Fruit fly (Drosophila melanogaster): ENCODE measurements around the gene CG33080.

CG33080 gene

dm6 chrX:5737676-5738220, 20.2 kb upstream of the CG33080 start, which contains the start of gene Snx27 (continued):
- TF ChIP-seq CG1024 (GFP tag; IDR thresholded peaks at IDR 0.05) (no peak), CG9932 (GFP tag; IDR thresholded peaks at IDR 0.05) (peak; percentile 92), inv (GFP tag; IDR thresholded peaks at IDR 0.05; ENCODE audit: partially characterized antibody) (peak; percentile 99), CG10321 (GFP tag; IDR thresholded peaks at IDR 0.05) (no peak), stc (GFP tag; IDR thresholded peaks at IDR 0.05) (no peak), CG30020 (tag; optimal IDR thresholded peaks at IDR 0.05) (peak; percentile 42), CG3726 (GFP tag; IDR thresholded peaks at IDR 0.05) (no peak), lov (optimal IDR thresholded peaks at IDR 0.05) (no peak), lov (GFP tag; IDR thresholded peaks at IDR 0.05) (no peak), Nf-YA (GFP tag; IDR thresholded peaks at IDR 0.05) (no peak), cato (GFP tag; optimal IDR thresholded peaks at IDR 0.05; ENCODE audit: borderline replicate concordance) (no peak), Rx (GFP tag; IDR thresholded peaks at IDR 0.05) (no peak), Kr (GFP tag; optimal IDR thresholded peaks at IDR 0.05) (no peak), chm (GFP tag; IDR thresholded peaks at IDR 0.05) (peak; percentile 67), Trl (optimal IDR thresholded peaks at IDR 0.05) (no peak), Trl (GFP tag; optimal IDR thresholded peaks at IDR 0.05) (peak; percentile 70), CG9215 (GFP tag; IDR thresholded peaks at IDR 0.05) (no peak; the same call in 1 of the 2 replicates), CG2202 (tag; optimal IDR thresholded peaks at IDR 0.05) (peak; percentile 13), CG3163 (GFP tag; optimal IDR thresholded peaks at IDR 0.05) (peak; percentile 44), GATAe (GFP tag; conservative IDR thresholded peaks at IDR 0.05) (no peak), Jarid2 (GFP tag; optimal IDR thresholded peaks at IDR 0.05) (peak; percentile 78), Doc2 (GFP tag; IDR thresholded peaks at IDR 0.05) (no peak), B-H1 (GFP tag; IDR thresholded peaks at IDR 0.05) (no peak), CG2678 (tag; optimal IDR thresholded peaks at IDR 0.05) (peak; percentile 11), CG10431 (GFP tag; optimal IDR thresholded peaks at IDR 0.05) (peak; percentile 46), CG10565 (GFP tag; optimal IDR thresholded peaks at IDR 0.05) (no peak), da (GFP tag; optimal IDR thresholded peaks at IDR 0.05) (no peak), en (GFP tag; optimal IDR thresholded peaks at IDR 0.05) (no peak), NfI (GFP tag; optimal IDR thresholded peaks at IDR 0.05) (peak; percentile 54), tx (GFP tag; optimal IDR thresholded peaks at IDR 0.05) (peak; percentile 6), psq (GFP tag; optimal IDR thresholded peaks at IDR 0.05) (no peak), CG10147 (GFP tag; optimal IDR thresholded peaks at IDR 0.05) (no peak), HmgZ (tag; optimal IDR thresholded peaks at IDR 0.05) (peak; percentile 82), cad (GFP tag; optimal IDR thresholded peaks at IDR 0.05) (no peak), CG1792 (GFP tag; optimal IDR thresholded peaks at IDR 0.05) (peak; percentile 32), HHEX (GFP tag; optimal IDR thresholded peaks at IDR 0.05) (no peak), CG3847 (GFP tag; IDR thresholded peaks at IDR 0.05) (peak; percentile 87), maf-S (GFP tag; optimal IDR thresholded peaks at IDR 0.05) (peak; percentile 57), toy (GFP tag; IDR thresholded peaks at IDR 0.05) (no peak), Blimp-1 (GFP tag; optimal IDR thresholded peaks at IDR 0.05) (peak; percentile 93), CG1603 (tag; optimal IDR thresholded peaks at IDR 0.05) (peak; percentile 94), Sry-β (GFP tag; optimal IDR thresholded peaks at IDR 0.05) (no peak), Side (GFP tag; optimal IDR thresholded peaks at IDR 0.05) (peak; percentile 30), rib (GFP tag; IDR thresholded peaks at IDR 0.05) (peak; percentile 59; the same call in 1 of the 2 replicates), bcd (GFP tag; optimal IDR thresholded peaks at IDR 0.05) (peak; percentile 53), her (GFP tag; optimal IDR thresholded peaks at IDR 0.05) (peak; percentile 100), B-H2 (GFP tag; optimal IDR thresholded peaks at IDR 0.05) (peak; percentile 50), otp (GFP tag; IDR thresholded peaks at IDR 0.05) (peak; percentile 9; the same call in 1 of the 3 replicates), CG15479 (GFP tag; optimal IDR thresholded peaks at IDR 0.05) (peak; percentile 5), danr (GFP tag; IDR thresholded peaks at IDR 0.05) (no peak), CG8388 (GFP tag; optimal IDR thresholded peaks at IDR 0.05) (peak; percentile 25), CG8089 (GFP tag; optimal IDR thresholded peaks at IDR 0.05) (no peak)

All from whole organism, embryonic.